Fruit fly (Drosophila melanogaster) whole organism, prepupa: Measurements from ENCODE around the gene idc.

ENCODE experiments used
- CG16779 ChIP-seq: fragments of 200-800 bp; sonication (Bioruptor generic); optimal IDR thresholded peaks from 3 replicates; lab custom pipeline; 2017; ENCODE audit warnings: missing biosample characterization, mild to moderate bottlenecking, missing genetic modification characterization
- CG3919 ChIP-seq: fragments of 200-800 bp; sonication (Bioruptor generic); optimal IDR thresholded peaks from 3 replicates; lab custom pipeline; 2016; ENCODE audit warnings: missing biosample characterization, missing genetic modification characterization
- Hr39 ChIP-seq: fragments of 200-800 bp; sonication (Bioruptor generic); optimal IDR thresholded peaks from 2 replicates; lab custom pipeline; 2016; ENCODE audit warnings: missing biosample characterization, missing genetic modification characterization
- Smox ChIP-seq: fragments of 200-800 bp; sonication (Bioruptor generic); optimal IDR thresholded peaks from 3 replicates; lab custom pipeline; 2016; ENCODE audit warnings: missing biosample characterization, missing genetic modification characterization
- Sox14 ChIP-seq: fragments of 200-800 bp; sonication (Bioruptor generic); optimal IDR thresholded peaks from 3 replicates; lab custom pipeline; 2016; ENCODE audit warnings: missing biosample characterization, missing genetic modification characterization
- net ChIP-seq: fragments of 200-800 bp; sonication (Bioruptor generic); optimal IDR thresholded peaks from 3 replicates; lab custom pipeline; 2016; ENCODE audit warnings: missing biosample characterization, missing genetic modification characterization

dm6 chr3R:20004697-20005096 is 26.9 kb upstream of the idc start:
- no peak for TF ChIP-seq CG16779 (tag; lab: Kevin White, UChicago)
- TF ChIP-seq Sox14 (GFP tag; lab: Kevin White, UChicago) = no peak
- TF ChIP-seq Hr39 (GFP tag; lab: Kevin White, UChicago) = no peak
- no peak for TF ChIP-seq CG3919
- TF ChIP-seq net (GFP tag; lab: Kevin White, UChicago) = no peak
- TF ChIP-seq Smox = no peak
